Worm (Caenorhabditis elegans): ENCODE measurements around the gene F53C3.8.

F53C3.8 gene

DNA sequence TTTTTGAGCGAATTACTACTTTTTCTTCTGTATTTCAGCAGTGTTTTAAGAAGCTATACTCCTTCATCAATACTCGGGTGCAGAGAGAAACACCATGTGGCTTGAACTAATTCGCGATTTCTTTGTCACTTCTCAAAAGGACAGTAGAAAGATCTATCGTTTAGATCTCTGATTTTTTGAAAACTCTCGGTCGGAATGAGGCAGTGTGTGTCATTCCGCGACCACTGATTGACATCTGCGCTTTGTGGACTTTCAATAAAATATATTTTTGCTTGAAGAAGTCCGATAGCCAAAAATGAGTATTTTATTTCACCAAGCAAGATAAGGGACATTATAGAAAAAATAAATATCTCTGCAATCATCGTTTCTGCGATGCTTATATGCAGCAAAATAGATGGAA lies 29.2 kb upstream of the F53C3.8 start:
- TF ChIP-seq F49E8.2 (tag; optimal IDR thresholded peaks at IDR 0.05; ENCODE audit: borderline replicate concordance) (no peak), zfp-2 (tag; optimal IDR thresholded peaks at IDR 0.05) (no peak), ceh-82 (tag; optimal IDR thresholded peaks at IDR 0.05) (no peak), saeg-2 (GFP tag; IDR thresholded peaks at IDR 0.05) (no peak), R02D3.7 (tag; optimal IDR thresholded peaks at IDR 0.05) (no peak), arid-1 (GFP tag; conservative IDR thresholded peaks at IDR 0.05) (no peak), T20F7.1 (GFP tag; optimal IDR thresholded peaks at IDR 0.05) (no peak), F26F4.8 (GFP tag; conservative IDR thresholded peaks at IDR 0.05) (no peak), duxl-1 (tag; optimal IDR thresholded peaks at IDR 0.05; ENCODE audit: poor library complexity) (no peak), dmd-9 (GFP tag; IDR thresholded peaks at IDR 0.05) (no peak), nhr-41 (GFP tag; IDR thresholded peaks at IDR 0.05) (no peak), lin-13 (GFP tag; optimal IDR thresholded peaks at IDR 0.05) (no peak), lin-39 (tag; optimal IDR thresholded peaks at IDR 0.05) (no peak), nhr-48 (tag; optimal IDR thresholded peaks at IDR 0.05) (no peak), D1046.2 (GFP tag; IDR thresholded peaks at IDR 0.05) (no peak)

DNA sequence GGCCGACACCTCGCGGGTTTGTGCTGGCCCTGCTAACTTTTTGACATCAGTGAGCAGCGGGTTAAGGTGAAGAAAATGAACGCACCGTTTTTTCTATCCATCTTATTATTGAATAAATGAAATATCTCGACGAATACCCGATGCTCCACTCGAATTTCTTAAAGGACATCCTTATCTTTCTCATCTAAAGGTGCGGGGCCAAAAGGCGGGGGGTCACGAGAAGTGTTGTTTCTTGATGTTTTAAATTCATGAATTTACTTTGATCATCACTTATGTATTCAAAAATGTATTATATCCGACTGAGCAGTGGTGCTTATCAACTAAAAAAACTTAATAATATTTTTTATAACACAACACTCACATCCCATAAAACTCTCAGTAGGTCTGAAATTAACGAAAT lies 26.6 kb upstream of the F53C3.8 start, which contains the start of gene nhr-261:
TSS of gene nhr-261 (minus strand) at position 101 of the 400 bp plus-strand sequence.
- TF ChIP-seq mep-1 (tag; optimal IDR thresholded peaks at IDR 0.05) (no peak), nhr-28 (tag; optimal IDR thresholded peaks at IDR 0.05) (no peak), fkh-10 (GFP tag; optimal IDR thresholded peaks at IDR 0.05) (no peak), nhr-102 (tag; optimal IDR thresholded peaks at IDR 0.05) (no peak), nhr-48 (tag; optimal IDR thresholded peaks at IDR 0.05) (no peak), dmd-6 (GFP tag; IDR thresholded peaks at IDR 0.05) (no peak), hmg-1.1 (GFP tag; IDR thresholded peaks at IDR 0.05) (no peak), lin-39 (tag; optimal IDR thresholded peaks at IDR 0.05) (no peak), unc-62 (GFP tag; optimal IDR thresholded peaks at IDR 0.05 in 1 of 2) (no peak), unc-62 (tag; optimal IDR thresholded peaks at IDR 0.05) (no peak), jun-1 (tag; optimal IDR thresholded peaks at IDR 0.05) (no peak), aha-1 (tag) (no peak)

DNA sequence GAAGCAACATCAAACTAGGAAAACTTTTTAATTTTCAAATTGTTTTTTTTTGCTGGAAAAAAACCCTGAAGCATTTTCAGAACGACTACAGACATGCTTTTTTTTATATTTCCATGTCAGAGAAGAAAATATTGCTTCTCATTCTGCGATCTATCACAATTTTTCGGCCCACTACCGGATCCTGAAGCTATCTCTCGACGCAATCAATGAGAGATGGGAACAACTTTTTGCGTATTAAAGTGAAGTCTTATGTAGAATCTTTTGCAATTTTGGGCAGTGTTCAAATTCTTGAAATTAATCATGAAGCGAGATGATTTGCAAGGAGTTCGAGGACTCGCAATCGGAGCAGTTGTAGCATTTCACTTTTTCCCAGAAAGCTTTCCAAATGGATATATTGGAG lies 21.6 kb upstream of the F53C3.8 start, which contains the start of gene oac-10:
TSS of gene oac-10 (plus strand) at position 301 of the 400 bp plus-strand sequence.
- TF ChIP-seq daf-8 (GFP tag; IDR thresholded peaks at IDR 0.05) (no peak), F10B5.3 (tag; optimal IDR thresholded peaks at IDR 0.05) (no peak), ceh-20 (GFP tag; IDR thresholded peaks at IDR 0.05) (no peak), daf-19 (GFP tag; conservative IDR thresholded peaks at IDR 0.05) (no peak), ceh-44 (GFP tag; IDR thresholded peaks at IDR 0.05) (no peak), egl-27 (tag; optimal IDR thresholded peaks at IDR 0.05) (no peak), pha-4 (GFP tag; IDR thresholded peaks at IDR 0.05) (no peak), pha-4 (tag; optimal IDR thresholded peaks at IDR 0.05) (no peak), daf-16 (GFP tag; optimal IDR thresholded peaks at IDR 0.05) (no peak), daf-16 (tag; optimal IDR thresholded peaks at IDR 0.05) (no peak), zip-2 (tag; optimal IDR thresholded peaks at IDR 0.05) (no peak), T20F7.1 (GFP tag; optimal IDR thresholded peaks at IDR 0.05) (no peak), ceh-82 (tag; optimal IDR thresholded peaks at IDR 0.05) (no peak), aly-2 (tag; optimal IDR thresholded peaks at IDR 0.05) (no peak)

DNA sequence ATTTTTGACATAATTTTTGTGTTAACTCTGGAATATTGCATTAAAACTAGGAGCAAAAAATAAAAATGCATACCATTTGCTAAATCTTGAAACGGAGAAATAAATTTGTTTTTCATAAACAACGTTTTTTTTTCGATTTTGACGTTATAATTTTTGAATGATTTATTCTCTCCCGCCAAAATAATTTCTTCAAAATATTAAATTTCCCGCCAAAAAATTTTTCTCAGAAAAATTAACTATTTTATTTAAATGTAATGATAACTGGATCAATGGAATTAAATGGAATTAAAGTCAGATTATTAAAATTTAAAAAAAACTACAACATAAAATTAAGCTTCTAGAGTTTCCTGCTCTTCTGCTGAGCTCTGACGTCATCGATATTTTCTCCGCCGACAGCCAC lies 14.1 kb upstream of the F53C3.8 start, which contains the start of gene nep-3:
TSS of gene nep-3 (minus strand) at position 101 of the 400 bp plus-strand sequence.
- TF ChIP-seq egl-27 (tag; optimal IDR thresholded peaks at IDR 0.05) (no peak), dpl-1 (GFP tag; optimal IDR thresholded peaks at IDR 0.05) (no peak), hif-1 (tag; optimal IDR thresholded peaks at IDR 0.05) (no peak), zip-2 (tag; optimal IDR thresholded peaks at IDR 0.05) (no peak), php-3 (GFP tag; IDR thresholded peaks at IDR 0.05) (no peak), lsy-2 (tag; optimal IDR thresholded peaks at IDR 0.05) (no peak), T20F7.1 (GFP tag; optimal IDR thresholded peaks at IDR 0.05) (no peak), lim-7 (GFP tag; IDR thresholded peaks at IDR 0.05) (no peak), nhr-10 (tag; optimal IDR thresholded peaks at IDR 0.05) (no peak), nhr-28 (tag; optimal IDR thresholded peaks at IDR 0.05) (no peak), mep-1 (tag; optimal IDR thresholded peaks at IDR 0.05) (no peak), nhr-25 (tag; optimal IDR thresholded peaks at IDR 0.05; ENCODE audit: borderline replicate concordance, insufficient read depth) (no peak), hlh-11 (tag; optimal IDR thresholded peaks at IDR 0.05) (no peak), snpc-1.2 (GFP tag; IDR thresholded peaks at IDR 0.05) (no peak), pha-4 (GFP tag; IDR thresholded peaks at IDR 0.05) (no peak), pha-4 (tag; optimal IDR thresholded peaks at IDR 0.05) (no peak), vab-7 (GFP tag; IDR thresholded peaks at IDR 0.05) (no peak), daf-19 (GFP tag; conservative IDR thresholded peaks at IDR 0.05) (no peak), ces-1 (GFP tag; optimal IDR thresholded peaks at IDR 0.05) (no peak)

Data from whole organism, L4 larva.